Worm (Caenorhabditis elegans): ENCODE results near the gene R08F11.7.

DNA sequence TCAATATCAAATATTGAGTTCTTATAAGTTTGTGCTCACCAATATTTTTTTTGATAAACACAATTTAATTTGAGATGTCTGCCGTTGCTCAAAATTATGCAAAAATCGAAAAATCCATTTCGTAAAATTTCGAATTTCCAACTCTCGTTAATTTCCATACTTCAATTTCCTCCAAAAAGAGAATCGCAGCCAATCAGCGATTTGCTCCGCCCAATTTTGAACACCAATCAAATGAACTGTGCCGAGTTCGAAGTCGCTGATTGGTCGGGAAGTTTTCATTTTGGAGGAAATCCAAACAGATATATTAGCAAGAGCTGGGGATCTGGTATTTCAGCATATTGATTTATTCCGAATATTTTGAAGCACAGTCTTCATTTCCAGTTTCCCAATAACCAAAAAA lies 18.0 kb downstream of the R08F11.7 start:
- no peak for TF ChIP-seq ztf-11 (tag; optimal IDR thresholded peaks at IDR 0.05)
- TF ChIP-seq fos-1 (tag; optimal IDR thresholded peaks at IDR 0.05) = no peak
- TF ChIP-seq skn-1 (tag; optimal IDR thresholded peaks at IDR 0.05) = no peak
- no peak for TF ChIP-seq alr-1 (tag; optimal IDR thresholded peaks at IDR 0.05; ENCODE audit: borderline replicate concordance)
- no peak for TF ChIP-seq pqm-1 (tag; optimal IDR thresholded peaks at IDR 0.05)
